Worm (Caenorhabditis elegans): Measurements from ENCODE around the gene T15B7.15.
A peak's percentile ranks its signal among the peaks of the same experiment; 100 is the strongest.

Gene T15B7.15

DNA sequence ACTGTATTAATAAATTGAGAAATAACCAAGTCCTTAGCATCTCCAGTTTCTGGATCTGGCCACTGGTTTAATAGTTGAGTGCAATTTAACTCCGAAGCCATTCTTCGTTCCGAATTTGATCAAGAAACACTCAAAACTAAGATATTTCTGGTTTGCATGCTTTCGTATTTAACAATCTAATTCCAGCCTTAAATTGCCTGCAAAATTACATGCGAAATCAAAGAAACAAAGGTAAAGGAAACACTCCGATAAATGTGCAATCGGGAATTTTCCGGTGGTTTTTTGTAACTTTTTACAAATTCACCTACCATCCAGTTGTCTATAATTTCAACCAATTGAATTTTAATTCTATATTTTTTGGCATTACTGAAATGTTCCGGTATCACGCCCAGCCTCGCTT, 36.6 kb downstream of the T15B7.15 start, which contains the start of gene dmsr-10:
TSS of gene dmsr-10 (minus strand) at position 101 of the 400 bp plus-strand sequence.
- no peak for TF ChIP-seq nhr-12 (tag; optimal IDR thresholded peaks at IDR 0.05)
- no peak for TF ChIP-seq peb-1 (tag; optimal IDR thresholded peaks at IDR 0.05)
- TF ChIP-seq sma-3 (GFP tag; optimal IDR thresholded peaks at IDR 0.05): no peak
- TF ChIP-seq nhr-23 (tag; optimal IDR thresholded peaks at IDR 0.05): no peak
- TF ChIP-seq lin-13 (GFP tag; optimal IDR thresholded peaks at IDR 0.05): no peak
- TF ChIP-seq ceh-82 (tag; optimal IDR thresholded peaks at IDR 0.05): no peak
- TF ChIP-seq mab-5 (tag; optimal IDR thresholded peaks at IDR 0.05): no peak
- TF ChIP-seq nhr-237 (tag; optimal IDR thresholded peaks at IDR 0.05): no peak
- TF ChIP-seq unc-62 (GFP tag; optimal IDR thresholded peaks at IDR 0.05): no peak

DNA sequence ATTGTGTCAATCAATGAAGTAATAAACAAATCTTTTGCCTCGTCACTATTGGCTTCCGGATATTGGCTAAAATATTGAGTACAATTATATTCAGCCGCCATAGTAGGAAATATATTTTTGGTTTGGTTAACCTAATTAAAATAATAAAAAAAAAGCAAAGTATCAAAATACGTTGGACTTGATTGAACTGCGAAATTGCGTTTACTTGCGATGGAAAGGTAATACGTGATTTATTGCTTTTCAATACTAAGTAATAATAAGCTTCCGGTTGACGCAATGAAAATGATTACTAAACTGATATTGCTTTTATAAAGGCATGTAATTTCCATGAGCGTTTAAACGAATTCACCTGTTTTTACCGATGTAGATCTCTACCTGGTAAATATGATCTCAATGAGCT, 38.9 kb downstream of the T15B7.15 start, which contains the start of gene dmsr-9:
TSS of gene dmsr-9 (minus strand) at position 101 of the 400 bp plus-strand sequence.
- no peak for TF ChIP-seq nhr-12 (tag; optimal IDR thresholded peaks at IDR 0.05)
- no peak for TF ChIP-seq nhr-21 (tag; optimal IDR thresholded peaks at IDR 0.05)
- TF ChIP-seq nhr-129 (tag; optimal IDR thresholded peaks at IDR 0.05): no peak
- no peak for TF ChIP-seq ama-1 (optimal IDR thresholded peaks at IDR 0.05)
- TF ChIP-seq ceh-16 (tag; optimal IDR thresholded peaks at IDR 0.05): no peak
- TF ChIP-seq zag-1 (tag; optimal IDR thresholded peaks at IDR 0.05): no peak
- no peak for TF ChIP-seq nhr-77 (tag; optimal IDR thresholded peaks at IDR 0.05)
- TF ChIP-seq egl-27 (tag; optimal IDR thresholded peaks at IDR 0.05): no peak
- no peak for TF ChIP-seq nhr-11 (tag; optimal IDR thresholded peaks at IDR 0.05)
- TF ChIP-seq nhr-25 (tag; optimal IDR thresholded peaks at IDR 0.05): no peak

DNA sequence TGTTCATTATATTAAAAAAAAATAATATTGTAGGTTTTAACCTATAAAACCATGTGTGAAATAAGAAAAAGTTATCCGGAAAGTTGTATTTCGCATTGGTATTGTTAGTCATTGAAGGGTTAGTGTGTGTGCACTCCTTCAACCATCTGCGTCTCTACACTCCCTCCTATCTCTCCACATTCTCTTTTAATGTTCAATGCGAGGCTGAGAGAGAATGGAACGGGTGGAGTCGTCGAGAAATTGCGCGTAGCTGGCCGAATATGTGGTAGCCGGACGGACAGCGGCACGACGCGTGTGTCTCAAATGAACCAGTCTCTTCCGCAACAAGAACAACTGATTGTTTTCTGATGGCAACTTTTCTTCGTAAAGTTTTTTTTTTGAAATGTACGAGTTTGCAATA, 41.6 kb downstream of the T15B7.15 start:
- TF ChIP-seq unc-55 (GFP tag; optimal IDR thresholded peaks at IDR 0.05) (peak; percentile 65), mbf-1 (tag; optimal IDR thresholded peaks at IDR 0.05) (no peak), skn-1 (tag; optimal IDR thresholded peaks at IDR 0.05) (no peak), ztf-1 (GFP tag; conservative IDR thresholded peaks at IDR 0.05) (no peak), nhr-129 (tag; optimal IDR thresholded peaks at IDR 0.05) (peak; percentile 41), R02D3.7 (tag; optimal IDR thresholded peaks at IDR 0.05) (no peak), sma-9 (GFP tag; optimal IDR thresholded peaks at IDR 0.05) (peak; percentile 56), sma-9 (tag; optimal IDR thresholded peaks at IDR 0.05) (no peak), unc-39 (tag; optimal IDR thresholded peaks at IDR 0.05) (no peak), dmd-4 (tag; optimal IDR thresholded peaks at IDR 0.05) (no peak), snpc-4 (tag; optimal IDR thresholded peaks at IDR 0.05) (no peak), ZK546.5 (tag; optimal IDR thresholded peaks at IDR 0.05) (no peak), egl-27 (tag; optimal IDR thresholded peaks at IDR 0.05) (no peak), lin-13 (GFP tag; optimal IDR thresholded peaks at IDR 0.05) (no peak), ztf-11 (tag; optimal IDR thresholded peaks at IDR 0.05) (no peak), zag-1 (tag; optimal IDR thresholded peaks at IDR 0.05) (no peak), fos-1 (tag; optimal IDR thresholded peaks at IDR 0.05) (peak; percentile 87), ceh-82 (tag; optimal IDR thresholded peaks at IDR 0.05) (no peak), lsy-2 (tag; optimal IDR thresholded peaks at IDR 0.05) (peak in 1 of 2 experiments; percentile 50), nhr-6 (tag; optimal IDR thresholded peaks at IDR 0.05) (no peak), lin-11 (tag; optimal IDR thresholded peaks at IDR 0.05) (no peak), nhr-10 (tag; optimal IDR thresholded peaks at IDR 0.05) (no peak), nhr-12 (tag; optimal IDR thresholded peaks at IDR 0.05) (no peak), nhr-23 (tag; optimal IDR thresholded peaks at IDR 0.05) (no peak), nhr-25 (tag; optimal IDR thresholded peaks at IDR 0.05) (peak; percentile 41), aly-2 (tag; optimal IDR thresholded peaks at IDR 0.05) (no peak), Y55F3AM.14 (GFP tag; optimal IDR thresholded peaks at IDR 0.05) (no peak), sem-4 (tag; optimal IDR thresholded peaks at IDR 0.05) (peak; percentile 28), ceh-16 (tag; optimal IDR thresholded peaks at IDR 0.05) (no peak), nhr-21 (tag; optimal IDR thresholded peaks at IDR 0.05) (no peak), nhr-237 (tag; optimal IDR thresholded peaks at IDR 0.05) (no peak), ztf-4 (tag; optimal IDR thresholded peaks at IDR 0.05) (no peak), mab-5 (tag; optimal IDR thresholded peaks at IDR 0.05) (no peak), F13H6.1 (tag; optimal IDR thresholded peaks at IDR 0.05) (peak; percentile 38), ama-1 (optimal IDR thresholded peaks at IDR 0.05) (no peak), gmeb-1 (tag; optimal IDR thresholded peaks at IDR 0.05) (no peak), blmp-1 (tag; optimal IDR thresholded peaks at IDR 0.05; ENCODE audit: insufficient read depth) (no peak), lin-39 (tag; optimal IDR thresholded peaks at IDR 0.05) (no peak), crh-2 (tag; optimal IDR thresholded peaks at IDR 0.05) (peak; percentile 31), nhr-11 (tag; optimal IDR thresholded peaks at IDR 0.05) (no peak), elt-1 (tag; optimal IDR thresholded peaks at IDR 0.05) (no peak), peb-1 (tag; optimal IDR thresholded peaks at IDR 0.05) (no peak), C34F6.9 (tag; optimal IDR thresholded peaks at IDR 0.05) (peak; percentile 22), nhr-77 (tag; optimal IDR thresholded peaks at IDR 0.05) (no peak), sma-3 (GFP tag; optimal IDR thresholded peaks at IDR 0.05) (no peak), alr-1 (tag; optimal IDR thresholded peaks at IDR 0.05) (no peak), mdl-1 (tag; optimal IDR thresholded peaks at IDR 0.05) (peak in 1 of 2 experiments; percentile 41), elt-3 (tag; optimal IDR thresholded peaks at IDR 0.05) (no peak), unc-62 (GFP tag; optimal IDR thresholded peaks at IDR 0.05) (no peak)

Data from whole organism, L2 larva.